Fruit fly (Drosophila melanogaster) whole organism, embryonic: ENCODE data around the gene Ssadh.

Experiments
- Blimp-1 ChIP-seq: fragments of 200-800 bp; sonication (Bioruptor generic); optimal IDR thresholded peaks from 3 replicates; lab custom pipeline; 2018; ENCODE audit warnings: missing biosample characterization, missing genetic modification characterization, mild to moderate bottlenecking, moderate library complexity, missing genetic modification reagents
- Bteb2 ChIP-seq: fragments of 200-800 bp; sonication (Bioruptor generic); optimal IDR thresholded peaks from 2 replicates; lab custom pipeline; 2016; ENCODE audit warnings: missing biosample characterization, missing genetic modification characterization
- CG10431 ChIP-seq: fragments of 200-800 bp; sonication (Bioruptor generic); optimal IDR thresholded peaks from 3 replicates; lab custom pipeline; 2018; ENCODE audit warnings: missing biosample characterization, mild to moderate bottlenecking, missing genetic modification characterization
- CG11504 ChIP-seq: fragments of 200-800 bp; sonication (Bioruptor generic); optimal IDR thresholded peaks from 3 replicates; lab custom pipeline; 2019; ENCODE audit warnings: missing biosample characterization, mild to moderate bottlenecking, missing genetic modification characterization, moderate library complexity
- CG12236 ChIP-seq: fragments of 200-800 bp; sonication (Bioruptor generic); optimal IDR thresholded peaks from 2 replicates; lab custom pipeline; 2016; ENCODE audit warnings: missing biosample characterization, missing genetic modification characterization
- CG12299 ChIP-seq: fragments of 200-800 bp; sonication (Bioruptor generic); optimal IDR thresholded peaks from 2 replicates; lab custom pipeline; 2018; ENCODE audit warnings: missing biosample characterization, mild to moderate bottlenecking, missing genetic modification characterization
- CG13123 ChIP-seq: fragments of 200-800 bp; sonication (Bioruptor generic); optimal IDR thresholded peaks from 2 replicates; lab custom pipeline; 2016; ENCODE audit warnings: missing biosample characterization, missing genetic modification characterization
- CG1602 ChIP-seq: fragments of 200-800 bp; sonication (Bioruptor generic); optimal IDR thresholded peaks from 3 replicates; lab custom pipeline; 2016; ENCODE audit warnings: missing biosample characterization, missing genetic modification characterization
- CG17612 ChIP-seq: fragments of 200-800 bp; sonication (Bioruptor generic); IDR thresholded peaks from 2 replicates; pipeline ENCODE4 v1.3.6; 2022; ENCODE audit warnings: missing biosample characterization, missing genetic modification characterization
- CG18764 ChIP-seq: fragments of 200-800 bp; sonication (Bioruptor generic); optimal IDR thresholded peaks from 3 replicates; lab custom pipeline; 2016; ENCODE audit warnings: missing biosample characterization, missing genetic modification characterization
- CG2120 ChIP-seq: fragments of 200-800 bp; sonication (Bioruptor generic); optimal IDR thresholded peaks from 3 replicates; lab custom pipeline; 2016; ENCODE audit warnings: missing biosample characterization, missing genetic modification characterization
- CG2889 ChIP-seq: fragments of 200-800 bp; sonication (Bioruptor generic); IDR thresholded peaks from 3 replicates; pipeline ENCODE4 v1.3.6; 2022; ENCODE audit warnings: missing biosample characterization, missing genetic modification characterization
- CG30020 ChIP-seq: fragments of 200-800 bp; optimal IDR thresholded peaks from 2 replicates; lab custom pipeline; 2019; ENCODE audit warnings: missing biosample characterization, mild to moderate bottlenecking, missing genetic modification characterization, moderate library complexity
- CG3163 ChIP-seq: fragments of 200-800 bp; sonication (Bioruptor generic); optimal IDR thresholded peaks from 3 replicates; lab custom pipeline; 2016; ENCODE audit warnings: missing biosample characterization, missing genetic modification characterization
- CG4424 ChIP-seq: fragments of 200-800 bp; sonication (Bioruptor generic); optimal IDR thresholded peaks from 3 replicates; lab custom pipeline; 2016; ENCODE audit warnings: missing biosample characterization, missing genetic modification characterization
- CG8089 ChIP-seq: fragments of 200-800 bp; sonication (Bioruptor generic); optimal IDR thresholded peaks from 3 replicates; lab custom pipeline; 2016; ENCODE audit warnings: missing biosample characterization, missing genetic modification characterization
- CG8290 ChIP-seq, 3 experiments: fragments of 200-800 bp; sonication (Bioruptor generic); optimal IDR thresholded peaks; 2 replicates each; lab custom pipeline; 2016 to 2019; ENCODE audit warnings: missing biosample characterization in 3 of 3, missing genetic modification characterization in 3 of 3, mild to moderate bottlenecking in 2 of 3, moderate library complexity in 1 of 3
- CG8944 ChIP-seq: fragments of 200-800 bp; sonication (Bioruptor generic); optimal IDR thresholded peaks from 3 replicates; lab custom pipeline; 2016; ENCODE audit warnings: missing biosample characterization, missing genetic modification characterization
- CG9215 ChIP-seq: fragments of 200-800 bp; sonication (Bioruptor generic); IDR thresholded peaks from 2 replicates; pipeline ENCODE4 v1.3.6; 2022; ENCODE audit warnings: missing biosample characterization, missing genetic modification characterization
- Dbx ChIP-seq: fragments of 200-800 bp; sonication (Bioruptor generic); IDR thresholded peaks from 3 replicates; pipeline ENCODE4 v1.3.6; 2022; ENCODE audit warnings: missing biosample characterization, missing genetic modification characterization
- Deaf1 ChIP-seq: fragments of 200-800 bp; optimal IDR thresholded peaks from 3 replicates; lab custom pipeline; 2019; ENCODE audit warnings: missing biosample characterization, mild to moderate bottlenecking, missing genetic modification characterization, moderate library complexity
- Dll ChIP-seq: fragments of 200-800 bp; sonication (Bioruptor generic); IDR thresholded peaks from 4 replicates; pipeline ENCODE4 v1.3.6; 2022; ENCODE audit warnings: missing biosample characterization, missing genetic modification characterization; ENCODE audit not compliant: partially characterized antibody
- Doc2 ChIP-seq: fragments of 200-800 bp; sonication (Bioruptor generic); IDR thresholded peaks from 2 replicates; pipeline ENCODE4 v1.3.6; 2022; ENCODE audit warnings: missing biosample characterization, missing genetic modification characterization
- Dp ChIP-seq: fragments of 200-800 bp; sonication (Bioruptor generic); optimal IDR thresholded peaks from 2 replicates; lab custom pipeline; 2018; ENCODE audit warnings: missing biosample characterization, mild to moderate bottlenecking, missing genetic modification characterization, moderate library complexity
- ERR ChIP-seq: fragments of 200-800 bp; sonication (Bioruptor generic); optimal IDR thresholded peaks from 2 replicates; lab custom pipeline; 2016; ENCODE audit warnings: missing biosample characterization, missing genetic modification characterization
- H2.0 ChIP-seq: fragments of 200-800 bp; sonication (Bioruptor generic); IDR thresholded peaks from 2 replicates; pipeline ENCODE4 v1.3.6; 2022; ENCODE audit warnings: missing biosample characterization, missing genetic modification characterization
- HLH54F ChIP-seq: fragments of 200-800 bp; sonication (Bioruptor generic); optimal IDR thresholded peaks from 3 replicates; lab custom pipeline; 2016; ENCODE audit warnings: missing biosample characterization, missing genetic modification characterization
- Kr ChIP-seq: fragments of 200-800 bp; sonication (Bioruptor generic); optimal IDR thresholded peaks from 2 replicates; lab custom pipeline; 2017; ENCODE audit warnings: missing biosample characterization, mild to moderate bottlenecking, missing genetic modification characterization
- Nf-YB ChIP-seq: fragments of 200-800 bp; sonication (Bioruptor generic); optimal IDR thresholded peaks from 3 replicates; lab custom pipeline; 2019; ENCODE audit warnings: missing biosample characterization, mild to moderate bottlenecking, missing genetic modification characterization, moderate library complexity
- Spps ChIP-seq: fragments of 200-800 bp; sonication (Bioruptor generic); optimal IDR thresholded peaks from 2 replicates; lab custom pipeline; 2018; ENCODE audit warnings: missing biosample characterization, mild to moderate bottlenecking, missing genetic modification characterization
- ara ChIP-seq: fragments of 200-800 bp; sonication (Bioruptor generic); IDR thresholded peaks from 2 replicates; pipeline ENCODE4 v1.3.6; 2022; ENCODE audit warnings: missing biosample characterization, missing genetic modification characterization
- bcd ChIP-seq: fragments of 200-800 bp; sonication (Bioruptor generic); optimal IDR thresholded peaks from 2 replicates; lab custom pipeline; 2017; ENCODE audit warnings: missing biosample characterization, mild to moderate bottlenecking, missing genetic modification characterization
- cg ChIP-seq: fragments of 200-800 bp; sonication (Bioruptor generic); optimal IDR thresholded peaks from 3 replicates; lab custom pipeline; 2019; ENCODE audit warnings: missing biosample characterization, mild to moderate bottlenecking, missing genetic modification characterization, moderate library complexity
- ci ChIP-seq: fragments of 200-800 bp; sonication (Bioruptor generic); IDR thresholded peaks from 3 replicates; pipeline ENCODE4 v1.3.6; 2022; ENCODE audit warnings: missing biosample characterization, missing genetic modification characterization
- dmrt11E ChIP-seq: fragments of 200-800 bp; sonication (Bioruptor generic); optimal IDR thresholded peaks from 3 replicates; lab custom pipeline; 2018; ENCODE audit warnings: missing biosample characterization, mild to moderate bottlenecking, missing genetic modification characterization, moderate library complexity
- dysf ChIP-seq: fragments of 200-800 bp; sonication (Bioruptor generic); IDR thresholded peaks from 3 replicates; pipeline ENCODE4 v1.3.6; 2022; ENCODE audit warnings: missing biosample characterization, missing genetic modification characterization
- emc ChIP-seq: fragments of 200-800 bp; sonication (Bioruptor generic); optimal IDR thresholded peaks from 2 replicates; lab custom pipeline; 2016; ENCODE audit warnings: missing biosample characterization, missing genetic modification characterization
- esg ChIP-seq: fragments of 200-800 bp; sonication (Bioruptor generic); conservative IDR thresholded peaks from 2 replicates; pipeline ENCODE4 v1.3.6; 2022; ENCODE audit warnings: missing biosample characterization, missing genetic modification characterization
- exex ChIP-seq: fragments of 200-800 bp; sonication (Bioruptor generic); optimal IDR thresholded peaks from 4 replicates; lab custom pipeline; 2018; ENCODE audit warnings: missing biosample characterization, mild to moderate bottlenecking, missing genetic modification characterization, moderate library complexity
- fu2 ChIP-seq: fragments of 200-800 bp; sonication (Bioruptor generic); optimal IDR thresholded peaks from 2 replicates; lab custom pipeline; 2016; ENCODE audit warnings: missing biosample characterization, missing genetic modification characterization
- gt ChIP-seq: fragments of 200-800 bp; sonication (Bioruptor generic); IDR thresholded peaks from 2 replicates; pipeline ENCODE4 v1.3.6; 2022; ENCODE audit warnings: missing biosample characterization, missing genetic modification characterization
- lab ChIP-seq: fragments of 200-800 bp; sonication (Bioruptor generic); optimal IDR thresholded peaks from 3 replicates; lab custom pipeline; 2017; ENCODE audit warnings: missing biosample characterization, missing genetic modification characterization, mild to moderate bottlenecking, moderate library complexity, missing genetic modification reagents
- nom ChIP-seq: fragments of 200-800 bp; sonication (Bioruptor generic); optimal IDR thresholded peaks from 2 replicates; lab custom pipeline; 2017; ENCODE audit warnings: missing biosample characterization, missing genetic modification characterization, mild to moderate bottlenecking, moderate library complexity, missing genetic modification reagents
- org-1 ChIP-seq: fragments of 200-800 bp; sonication (Bioruptor generic); optimal IDR thresholded peaks from 2 replicates; lab custom pipeline; 2017; ENCODE audit warnings: missing biosample characterization, missing genetic modification characterization
- p53 ChIP-seq: fragments of 200-800 bp; sonication (Bioruptor generic); optimal IDR thresholded peaks from 2 replicates; lab custom pipeline; 2016; ENCODE audit warnings: missing biosample characterization, missing genetic modification characterization
- pb ChIP-seq: fragments of 200-800 bp; sonication (Bioruptor generic); optimal IDR thresholded peaks from 3 replicates; lab custom pipeline; 2016; ENCODE audit warnings: missing biosample characterization, missing genetic modification characterization
- ranshi ChIP-seq: fragments of 200-800 bp; sonication (Bioruptor generic); IDR thresholded peaks from 2 replicates; pipeline ENCODE4 v1.3.6; 2022; ENCODE audit warnings: missing biosample characterization, missing genetic modification characterization
- run ChIP-seq: fragments of 200-800 bp; sonication (Bioruptor generic); optimal IDR thresholded peaks from 3 replicates; lab custom pipeline; 2018; ENCODE audit warnings: missing biosample characterization, mild to moderate bottlenecking, missing genetic modification characterization
- tio ChIP-seq: fragments of 200-800 bp; sonication (Bioruptor generic); optimal IDR thresholded peaks from 2 replicates; lab custom pipeline; 2017; ENCODE audit warnings: missing biosample characterization, missing genetic modification characterization, inconsistent platforms
- vnd ChIP-seq: fragments of 200-800 bp; sonication (Bioruptor generic); IDR thresholded peaks from 3 replicates; pipeline ENCODE4 v1.3.6; 2022; ENCODE audit warnings: missing biosample characterization, missing genetic modification characterization; ENCODE audit not compliant: partially characterized antibody
- zfh1 ChIP-seq: fragments of 200-800 bp; sonication (Bioruptor generic); IDR thresholded peaks from 3 replicates; pipeline ENCODE4 v1.3.6; 2022; ENCODE audit warnings: missing biosample characterization, missing genetic modification characterization

The Ssadh gene

dm6 chr3R:25648258-25648606 lies 21.5 kb upstream of the Ssadh start (continued):
- TF ChIP-seq Spps (tag; lab: Kevin White, UChicago) (no peak), Dll (GFP tag; lab: Robert Waterston, UW) (0 out of 4 replicates have a peak, but pooled peaks have one; percentile 6), Deaf1 (tag; lab: Kevin White, UChicago) (no peak), HLH54F (GFP tag; lab: Kevin White, UChicago) (no peak), CG3163 (GFP tag; lab: Kevin White, UChicago) (no peak), Dbx (no peak), exex (tag; lab: Kevin White, UChicago) (no peak), ranshi (GFP tag; lab: Robert Waterston, UW) (peak; percentile 33; the same call in 1 of the 2 replicates), esg (GFP tag; lab: Robert Waterston, UW) (no peak), p53 (GFP tag; lab: Kevin White, UChicago) (no peak), H2.0 (GFP tag; lab: Robert Waterston, UW) (no peak), Dp (GFP tag; lab: Kevin White, UChicago) (no peak), CG13123 (GFP tag; lab: Kevin White, UChicago) (no peak), CG1602 (GFP tag; lab: Kevin White, UChicago) (no peak), Bteb2 (GFP tag; lab: Kevin White, UChicago) (no peak), lab (GFP tag; lab: Kevin White, UChicago) (no peak), zfh1 (GFP tag; lab: Robert Waterston, UW) (no peak), Blimp-1 (GFP tag; lab: Kevin White, UChicago) (no peak), CG12236 (GFP tag; lab: Kevin White, UChicago) (no peak), CG8290 (GFP tag; optimal IDR thresholded peaks at IDR 0.05; lab: Kevin White, UChicago) (peak; percentile 38), CG8290 (tag; optimal IDR thresholded peaks at IDR 0.05; lab: Kevin White, UChicago) (peak in 1 of 2 experiments; percentile 64), dysf (GFP tag; lab: Robert Waterston, UW) (no peak), nom (GFP tag; lab: Kevin White, UChicago) (no peak), Kr (GFP tag; lab: Kevin White, UChicago) (no peak), org-1 (no peak), CG11504 (tag; lab: Kevin White, UChicago) (no peak), CG30020 (tag; lab: Kevin White, UChicago) (peak; percentile 52), CG9215 (GFP tag; lab: Robert Waterston, UW) (no peak), cg (peak; percentile 30), ci (GFP tag; lab: Robert Waterston, UW) (no peak), emc (no peak), ara (GFP tag; lab: Robert Waterston, UW) (no peak), tio (GFP tag; lab: Kevin White, UChicago) (no peak), Nf-YB (GFP tag; lab: Kevin White, UChicago) (no peak), fu2 (GFP tag; lab: Kevin White, UChicago) (no peak), CG8089 (GFP tag; lab: Kevin White, UChicago) (no peak)

dm6 chr3R:25647577-25648257 lies 21.0 kb upstream of the Ssadh start:
- no peak for TF ChIP-seq CG2889
- TF ChIP-seq CG2120 (GFP tag; lab: Kevin White, UChicago), result no peak
- no peak for TF ChIP-seq pb (GFP tag; lab: Kevin White, UChicago)
- no peak for TF ChIP-seq ERR (GFP tag; lab: Kevin White, UChicago)
- no peak for TF ChIP-seq CG12299 (tag; lab: Kevin White, UChicago)
- no peak for TF ChIP-seq run (tag; lab: Kevin White, UChicago)
- no peak for TF ChIP-seq gt (GFP tag; lab: Robert Waterston, UW)
- TF ChIP-seq CG8944 (GFP tag; lab: Kevin White, UChicago), result no peak
- TF ChIP-seq dmrt11E (tag; lab: Kevin White, UChicago), result no peak
- peak; percentile 28 for TF ChIP-seq CG10431 (GFP tag; lab: Kevin White, UChicago)
- TF ChIP-seq Doc2, result no peak
- no peak for TF ChIP-seq CG17612 (GFP tag; lab: Robert Waterston, UW)
- TF ChIP-seq vnd (GFP tag; lab: Robert Waterston, UW), result peak; percentile 67
- no peak for TF ChIP-seq CG18764 (GFP tag; lab: Kevin White, UChicago)
- peak; percentile 13 for TF ChIP-seq CG4424
- TF ChIP-seq bcd, result peak; percentile 90
- peak; percentile 62; the same call in 2 of the 3 replicates for TF ChIP-seq zfh1 (GFP tag; lab: Robert Waterston, UW)
